Fruit fly (Drosophila melanogaster) whole organism, embryonic: ENCODE results near the gene CkIIalpha-i3.

Source experiments
- ATbp ChIP-seq: fragments of 200-800 bp; sonication (Bioruptor generic); optimal IDR thresholded peaks from 2 replicates; lab custom pipeline; 2017; ENCODE audit warnings: missing biosample characterization, mild to moderate bottlenecking, missing genetic modification characterization, missing genetic modification reagents
- CG10654 ChIP-seq: fragments of 200-800 bp; sonication (Bioruptor generic); optimal IDR thresholded peaks from 2 replicates; lab custom pipeline; 2016; ENCODE audit warnings: missing biosample characterization, missing genetic modification characterization
- CG10979 ChIP-seq: fragments of 200-800 bp; sonication (Bioruptor generic); optimal IDR thresholded peaks from 2 replicates; lab custom pipeline; 2018; ENCODE audit warnings: missing biosample characterization, mild to moderate bottlenecking, missing genetic modification characterization, moderate library complexity
- CG12219 ChIP-seq: fragments of 200-800 bp; sonication (Bioruptor generic); optimal IDR thresholded peaks from 3 replicates; lab custom pipeline; 2018; ENCODE audit warnings: missing biosample characterization, mild to moderate bottlenecking, missing genetic modification characterization
- CG15269 ChIP-seq: fragments of 200-800 bp; sonication (Bioruptor generic); optimal IDR thresholded peaks from 2 replicates; lab custom pipeline; 2018; ENCODE audit warnings: missing biosample characterization, mild to moderate bottlenecking, missing genetic modification characterization, moderate library complexity
- CG15479 ChIP-seq: fragments of 200-800 bp; sonication (Bioruptor generic); optimal IDR thresholded peaks from 3 replicates; lab custom pipeline; 2019; ENCODE audit warnings: missing biosample characterization, mild to moderate bottlenecking, missing genetic modification characterization, moderate library complexity
- CG15514 ChIP-seq: fragments of 200-800 bp; sonication (Bioruptor generic); optimal IDR thresholded peaks from 3 replicates; lab custom pipeline; 2017; ENCODE audit warnings: missing biosample characterization, missing genetic modification characterization, mild to moderate bottlenecking, moderate library complexity, missing genetic modification reagents
- CG16813 ChIP-seq: fragments of 200-800 bp; sonication (Bioruptor generic); IDR thresholded peaks from 3 replicates; pipeline ENCODE4 v1.3.6; 2022; ENCODE audit warnings: missing biosample characterization, missing genetic modification characterization; ENCODE audit not compliant: partially characterized antibody
- CG2120 ChIP-seq: fragments of 200-800 bp; sonication (Bioruptor generic); optimal IDR thresholded peaks from 3 replicates; lab custom pipeline; 2016; ENCODE audit warnings: missing biosample characterization, missing genetic modification characterization
- CG32532 ChIP-seq: fragments of 200-800 bp; sonication (Bioruptor generic); IDR thresholded peaks from 2 replicates; pipeline ENCODE4 v1.3.6; 2022; ENCODE audit warnings: missing biosample characterization, missing genetic modification characterization
- CG33557 ChIP-seq: fragments of 200-800 bp; sonication (Bioruptor generic); optimal IDR thresholded peaks from 2 replicates; lab custom pipeline; 2019; ENCODE audit warnings: missing biosample characterization, mild to moderate bottlenecking, missing genetic modification characterization, moderate library complexity
- CG3407 ChIP-seq: fragments of 200-800 bp; sonication (Bioruptor generic); optimal IDR thresholded peaks from 2 replicates; lab custom pipeline; 2018; ENCODE audit warnings: missing biosample characterization, mild to moderate bottlenecking, missing genetic modification characterization
- CG4328 ChIP-seq: fragments of 200-800 bp; sonication (Bioruptor generic); optimal IDR thresholded peaks from 3 replicates; lab custom pipeline; 2017; ENCODE audit warnings: missing biosample characterization, missing genetic modification reagents, missing genetic modification characterization
- CG6765 ChIP-seq: fragments of 200-800 bp; sonication (Bioruptor generic); optimal IDR thresholded peaks from 3 replicates; lab custom pipeline; 2017; ENCODE audit warnings: missing biosample characterization, mild to moderate bottlenecking, missing genetic modification characterization
- CG6854 ChIP-seq: fragments of 200-800 bp; sonication (Bioruptor generic); optimal IDR thresholded peaks from 3 replicates; lab custom pipeline; 2017; ENCODE audit warnings: missing biosample characterization, mild to moderate bottlenecking, missing genetic modification characterization
- CG7745 ChIP-seq: fragments of 200-800 bp; sonication (Bioruptor generic); optimal IDR thresholded peaks from 2 replicates; lab custom pipeline; 2018; ENCODE audit warnings: missing biosample characterization, mild to moderate bottlenecking, missing genetic modification characterization, moderate library complexity
- CG9609 ChIP-seq: fragments of 200-800 bp; sonication (Bioruptor generic); optimal IDR thresholded peaks from 3 replicates; lab custom pipeline; 2016; ENCODE audit warnings: missing biosample characterization, missing genetic modification characterization
- CG9797 ChIP-seq: fragments of 200-800 bp; sonication (Bioruptor generic); optimal IDR thresholded peaks from 3 replicates; lab custom pipeline; 2018; ENCODE audit warnings: missing biosample characterization, mild to moderate bottlenecking, missing genetic modification characterization
- Camta ChIP-seq: fragments of 200-800 bp; sonication (Bioruptor generic); optimal IDR thresholded peaks from 2 replicates; lab custom pipeline; 2016; ENCODE audit warnings: missing biosample characterization, missing genetic modification characterization
- D ChIP-seq, 2 experiments: fragments of 200-800 bp in 1 of 2; fragments of >200 bp in 1 of 2; sonication (Bioruptor generic) in 1 of 2; optimal IDR thresholded peaks; 2 replicates in 1 of 2; 3 replicates in 1 of 2; lab custom pipeline; 2017; ENCODE audit warnings: mild to moderate bottlenecking in 1 of 2, missing biosample characterization in 1 of 2, missing genetic modification characterization in 1 of 2, missing genetic modification reagents in 1 of 2
- D19A ChIP-seq: fragments of 200-800 bp; optimal IDR thresholded peaks from 3 replicates; lab custom pipeline; 2019; ENCODE audit warnings: missing biosample characterization, mild to moderate bottlenecking, missing genetic modification characterization, moderate library complexity
- Dfd ChIP-seq, 2 experiments: fragments of >200 bp; optimal IDR thresholded peaks; 2 replicates each; lab custom pipeline; 2017; ENCODE audit warnings: missing biosample characterization in 2 of 2, missing genetic modification characterization in 2 of 2
- E2f1 ChIP-seq: fragments of 200-800 bp; sonication (Bioruptor generic); IDR thresholded peaks from 2 replicates; pipeline ENCODE4 v1.3.6; 2022; ENCODE audit warnings: missing biosample characterization, missing genetic modification characterization
- HLH3B ChIP-seq: fragments of 200-800 bp; sonication (Bioruptor generic); IDR thresholded peaks from 2 replicates; pipeline ENCODE4 v1.3.6; 2022; ENCODE audit warnings: missing biosample characterization, missing genetic modification characterization
- Hr51 ChIP-seq, 2 experiments: fragments of 200-800 bp; sonication (Bioruptor generic); optimal IDR thresholded peaks; 2 replicates in 1 of 2; 3 replicates in 1 of 2; lab custom pipeline; 2016 to 2018; ENCODE audit warnings: missing biosample characterization in 2 of 2, missing genetic modification characterization in 2 of 2, mild to moderate bottlenecking in 1 of 2, moderate library complexity in 1 of 2
- Hsf ChIP-seq: fragments of 200-800 bp; sonication (Bioruptor generic); optimal IDR thresholded peaks from 3 replicates; lab custom pipeline; 2016; ENCODE audit warnings: missing biosample characterization, missing genetic modification characterization
- Jarid2 ChIP-seq: fragments of 200-800 bp; sonication (Bioruptor generic); optimal IDR thresholded peaks from 3 replicates; lab custom pipeline; 2017; ENCODE audit warnings: mild to moderate bottlenecking, missing biosample characterization, missing genetic modification reagents, missing genetic modification characterization
- Lpt ChIP-seq: fragments of >200 bp; optimal IDR thresholded peaks from 2 replicates; lab custom pipeline; 2018; ENCODE audit warnings: missing biosample characterization, missing genetic modification characterization
- Sry-β ChIP-seq: fragments of 200-800 bp; sonication (Bioruptor generic); optimal IDR thresholded peaks from 2 replicates; lab custom pipeline; 2018; ENCODE audit warnings: missing biosample characterization, mild to moderate bottlenecking, missing genetic modification characterization, moderate library complexity
- az2 ChIP-seq: fragments of 200-800 bp; sonication (Bioruptor generic); optimal IDR thresholded peaks from 3 replicates; lab custom pipeline; 2016; ENCODE audit warnings: missing biosample characterization, missing genetic modification characterization
- cad ChIP-seq: fragments of >200 bp; optimal IDR thresholded peaks from 2 replicates; lab custom pipeline; 2017; ENCODE audit warnings: missing biosample characterization, missing genetic modification characterization
- chinmo ChIP-seq: fragments of 200-800 bp; sonication (Bioruptor generic); IDR thresholded peaks from 4 replicates; pipeline ENCODE4 v1.3.6; 2022; ENCODE audit warnings: missing biosample characterization, missing genetic modification characterization; ENCODE audit not compliant: partially characterized antibody
- ci ChIP-seq: fragments of 200-800 bp; sonication (Bioruptor generic); IDR thresholded peaks from 3 replicates; pipeline ENCODE4 v1.3.6; 2022; ENCODE audit warnings: missing biosample characterization, missing genetic modification characterization
- corto ChIP-seq: fragments of 200-800 bp; sonication (Bioruptor generic); optimal IDR thresholded peaks from 2 replicates; lab custom pipeline; 2016; ENCODE audit warnings: missing biosample characterization, mild to moderate bottlenecking, missing genetic modification characterization, moderate library complexity
- crol ChIP-seq: fragments of 200-800 bp; sonication (Bioruptor generic); IDR thresholded peaks from 2 replicates; pipeline ENCODE4 v1.3.6; 2022; ENCODE audit warnings: missing biosample characterization, missing genetic modification characterization
- dan ChIP-seq: fragments of 200-800 bp; sonication (Bioruptor generic); IDR thresholded peaks from 2 replicates; pipeline ENCODE4 v1.3.6; 2022; ENCODE audit warnings: missing biosample characterization, missing genetic modification characterization
- exex ChIP-seq: fragments of 200-800 bp; sonication (Bioruptor generic); optimal IDR thresholded peaks from 4 replicates; lab custom pipeline; 2018; ENCODE audit warnings: missing biosample characterization, mild to moderate bottlenecking, missing genetic modification characterization, moderate library complexity
- fd96Cb ChIP-seq: fragments of 200-800 bp; sonication (Bioruptor generic); optimal IDR thresholded peaks from 2 replicates; lab custom pipeline; 2018; ENCODE audit warnings: missing biosample characterization, mild to moderate bottlenecking, missing genetic modification characterization, moderate library complexity
- grn ChIP-seq: fragments of 200-800 bp; sonication (Bioruptor generic); optimal IDR thresholded peaks from 3 replicates; lab custom pipeline; 2017; ENCODE audit warnings: missing biosample characterization, missing genetic modification characterization
- gt ChIP-seq: fragments of 200-800 bp; sonication (Bioruptor generic); IDR thresholded peaks from 2 replicates; pipeline ENCODE4 v1.3.6; 2022; ENCODE audit warnings: missing biosample characterization, missing genetic modification characterization
- jigr1 ChIP-seq: fragments of 200-800 bp; sonication (Bioruptor generic); IDR thresholded peaks from 3 replicates; pipeline ENCODE4 v1.3.6; 2022; ENCODE audit warnings: missing biosample characterization, missing genetic modification characterization
- maf-S ChIP-seq: fragments of 200-800 bp; sonication (Bioruptor generic); optimal IDR thresholded peaks from 2 replicates; lab custom pipeline; 2016; ENCODE audit warnings: missing biosample characterization, missing genetic modification characterization
- org-1 ChIP-seq: fragments of 200-800 bp; sonication (Bioruptor generic); optimal IDR thresholded peaks from 2 replicates; lab custom pipeline; 2017; ENCODE audit warnings: missing biosample characterization, missing genetic modification characterization
- pros ChIP-seq: fragments of 200-800 bp; sonication (Bioruptor generic); optimal IDR thresholded peaks from 3 replicates; lab custom pipeline; 2019; ENCODE audit warnings: missing biosample characterization, mild to moderate bottlenecking, missing genetic modification characterization, moderate library complexity
- so ChIP-seq: fragments of 200-800 bp; sonication (Bioruptor generic); IDR thresholded peaks from 3 replicates; pipeline ENCODE4 v1.3.6; 2022; ENCODE audit warnings: missing biosample characterization, missing genetic modification characterization
- tgo ChIP-seq: fragments of 200-800 bp; sonication (Bioruptor generic); IDR thresholded peaks from 3 replicates; pipeline ENCODE4 v1.3.6; 2022; ENCODE audit warnings: missing biosample characterization, missing genetic modification characterization
- tna ChIP-seq: fragments of 200-800 bp; sonication (Bioruptor generic); IDR thresholded peaks from 2 replicates; pipeline ENCODE4 v1.3.6; 2022; ENCODE audit warnings: missing biosample characterization, missing genetic modification characterization; ENCODE audit not compliant: partially characterized antibody
- twi ChIP-seq: fragments of 200-800 bp; optimal IDR thresholded peaks from 2 replicates; lab custom pipeline; 2019; ENCODE audit warnings: missing biosample characterization, mild to moderate bottlenecking, missing genetic modification characterization, moderate library complexity
- zen ChIP-seq: fragments of 200-800 bp; sonication (Bioruptor generic); optimal IDR thresholded peaks from 3 replicates; lab custom pipeline; 2018; ENCODE audit warnings: missing biosample characterization, mild to moderate bottlenecking, missing genetic modification characterization, moderate library complexity

Gene CkIIalpha-i3

DNA sequence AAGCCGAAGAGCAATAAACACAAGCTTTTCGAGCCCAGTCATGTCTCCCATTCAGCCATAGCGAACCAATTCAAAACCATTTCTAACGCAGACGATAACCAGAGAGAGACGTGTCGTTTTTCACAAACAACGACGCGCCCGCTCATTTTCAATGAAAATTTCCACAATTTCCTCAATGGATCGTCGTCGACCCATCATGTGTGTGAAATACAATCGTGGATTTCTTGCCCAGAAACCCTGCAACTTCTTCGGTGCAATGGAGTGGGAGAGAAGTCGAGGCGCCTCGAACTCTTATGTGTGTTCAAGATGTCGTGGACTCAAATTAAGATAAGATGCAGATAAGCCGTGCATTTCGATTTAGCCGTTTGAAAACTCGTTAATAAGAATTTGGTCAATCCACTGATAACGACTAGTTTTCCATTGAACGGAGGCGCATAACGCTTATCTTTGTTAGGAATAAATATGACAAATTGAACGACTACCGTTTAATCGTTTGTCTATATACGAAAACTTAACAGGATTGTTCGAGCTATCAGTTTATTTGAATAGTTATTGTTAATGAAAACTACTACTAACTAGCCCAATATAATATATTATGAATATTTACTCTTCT is 37.4 kb upstream of the CkIIalpha-i3 start:
- TF ChIP-seq Camta (GFP tag; lab: Kevin White, UChicago) (no peak), twi (peak; percentile 65), gt (no peak), so (GFP tag; lab: Robert Waterston, UW) (0 out of 3 replicates have a peak, but pooled peaks have one; percentile 26), CG2120 (GFP tag; lab: Kevin White, UChicago) (no peak), CG33557 (no peak), E2f1 (GFP tag; lab: Robert Waterston, UW) (no peak), fd96Cb (tag; lab: Kevin White, UChicago) (no peak), org-1 (GFP tag; lab: Kevin White, UChicago) (no peak), ci (0 out of 3 replicates have a peak, but pooled peaks have one; percentile 26), HLH3B (no peak), Dfd (GFP tag; optimal IDR thresholded peaks at IDR 0.05; lab: Kevin White, UChicago) (no peak), ATbp (GFP tag; lab: Kevin White, UChicago) (no peak), D (optimal IDR thresholded peaks at IDR 0.05; lab: Kevin White, UChicago) (peak; percentile 71), D (GFP tag; optimal IDR thresholded peaks at IDR 0.05; lab: Kevin White, UChicago) (no peak), az2 (no peak), tgo (GFP tag; lab: Robert Waterston, UW) (no peak), chinmo (GFP tag; lab: Robert Waterston, UW) (0 out of 4 replicates have a peak, but pooled peaks have one; percentile 5), D19A (tag; lab: Kevin White, UChicago) (no peak), dan (GFP tag; lab: Robert Waterston, UW) (no peak), CG6854 (GFP tag; lab: Kevin White, UChicago) (no peak), CG7745 (no peak), Sry-β (GFP tag; lab: Kevin White, UChicago) (no peak), crol (GFP tag; lab: Robert Waterston, UW) (no peak), Hr51 (GFP tag; optimal IDR thresholded peaks at IDR 0.05; lab: Kevin White, UChicago) (no peak), corto (GFP tag; lab: Kevin White, UChicago) (no peak), CG12219 (no peak), grn (GFP tag; lab: Kevin White, UChicago) (peak; percentile 70), tna (GFP tag; lab: Robert Waterston, UW) (no peak), CG16813 (GFP tag; lab: Robert Waterston, UW) (no peak), Jarid2 (GFP tag; lab: Kevin White, UChicago) (no peak), Hsf (GFP tag; lab: Kevin White, UChicago) (no peak), CG3407 (GFP tag; lab: Kevin White, UChicago) (no peak), CG15269 (tag; lab: Kevin White, UChicago) (no peak), CG9609 (no peak), maf-S (GFP tag; lab: Kevin White, UChicago) (no peak), CG10654 (GFP tag; lab: Kevin White, UChicago) (no peak), pros (peak; percentile 54), exex (tag; lab: Kevin White, UChicago) (peak; percentile 71), CG10979 (no peak), CG15514 (GFP tag; lab: Kevin White, UChicago) (no peak), CG4328 (GFP tag; lab: Kevin White, UChicago) (no peak), CG32532 (no peak), zen (tag; lab: Kevin White, UChicago) (peak; percentile 13), Lpt (GFP tag; lab: Kevin White, UChicago) (no peak), cad (no peak), CG9797 (GFP tag; lab: Kevin White, UChicago) (no peak), CG6765 (no peak), jigr1 (GFP tag; lab: Robert Waterston, UW) (no peak), CG15479 (GFP tag; lab: Kevin White, UChicago) (peak; percentile 95)
